Fruit fly (Drosophila melanogaster): ENCODE results near the gene spict.

DNA sequence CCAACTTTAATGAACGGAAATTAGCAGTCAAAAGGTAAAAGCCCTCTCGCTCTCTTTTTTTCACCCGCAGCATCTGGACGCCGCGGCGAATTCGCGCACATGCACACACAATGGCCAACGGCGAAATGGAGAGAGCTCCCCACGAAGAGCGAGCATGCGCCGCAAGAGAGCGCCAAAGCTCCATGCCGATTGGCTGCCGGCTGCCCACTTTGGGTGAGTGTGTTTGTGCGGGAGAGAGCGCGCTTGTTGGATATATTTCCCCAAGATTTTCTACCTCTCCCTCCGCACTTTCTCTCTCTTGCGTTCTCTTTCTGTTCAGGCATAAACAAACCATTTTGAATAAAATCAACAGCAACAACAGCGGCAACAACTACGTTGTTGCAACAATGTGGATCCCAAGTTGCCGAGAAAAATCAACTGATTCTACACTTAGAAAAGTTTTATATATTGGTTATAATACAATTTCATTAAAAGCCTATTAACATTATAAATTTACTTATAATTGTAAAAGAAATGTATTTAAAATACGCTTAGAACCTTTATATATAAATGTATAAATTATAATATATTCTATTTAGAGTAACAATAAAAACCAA lies 48.7 kb upstream of the spict start:
- TF ChIP-seq Abd-B (GFP tag; optimal IDR thresholded peaks at IDR 0.05): no peak
- no peak for TF ChIP-seq dsf (GFP tag; optimal IDR thresholded peaks at IDR 0.05; ENCODE audit: borderline replicate concordance)
- TF ChIP-seq Vsx2 (GFP tag; optimal IDR thresholded peaks at IDR 0.05; ENCODE audit: partially characterized antibody): no peak
- TF ChIP-seq Mio (GFP tag; optimal IDR thresholded peaks at IDR 0.05): no peak
- no peak for TF ChIP-seq foxo (GFP tag; optimal IDR thresholded peaks at IDR 0.05)
- no peak for TF ChIP-seq h (GFP tag; optimal IDR thresholded peaks at IDR 0.05)

Data from whole organism, wandering third instar larva.